Fruit fly (Drosophila melanogaster) S2 (cell line): ENCODE data around the gene CG8630.

Experiments
- CG8478 ChIP-seq: fragments of >200 bp; optimal IDR thresholded peaks from 2 replicates; lab custom pipeline; 2018
- CTCF ChIP-seq, 2 experiments: fragments of >200 bp; optimal IDR thresholded peaks; 2 replicates each; lab custom pipeline; 2018

DNA sequence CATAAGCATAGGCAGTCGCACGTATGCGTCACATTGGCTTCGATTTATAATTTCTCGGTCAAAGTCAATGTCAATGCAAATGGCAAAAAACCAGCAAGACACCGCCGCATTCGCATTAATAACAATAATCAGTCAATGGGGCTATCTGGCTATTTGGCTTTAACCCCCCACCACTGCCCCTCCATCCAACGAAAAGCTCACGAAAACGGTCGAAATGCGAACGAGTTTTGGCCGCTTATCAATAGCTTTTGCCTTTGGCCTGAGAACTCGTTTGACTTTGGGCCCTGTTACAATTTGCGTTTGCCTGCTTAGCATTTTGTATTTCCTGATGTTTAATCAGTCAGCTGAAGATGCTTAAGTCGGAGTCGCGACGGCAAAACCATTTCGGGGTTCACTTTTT is 6.1 kb upstream of the CG8630 start:
- no peak for TF ChIP-seq CG8478 (lab: Kevin White, UChicago)
- no peak for TF ChIP-seq CTCF (optimal IDR thresholded peaks at IDR 0.05; lab: Kevin White, UChicago)
